Fruit fly (Drosophila melanogaster): ENCODE data around the gene bel.

Gene bel

DNA sequence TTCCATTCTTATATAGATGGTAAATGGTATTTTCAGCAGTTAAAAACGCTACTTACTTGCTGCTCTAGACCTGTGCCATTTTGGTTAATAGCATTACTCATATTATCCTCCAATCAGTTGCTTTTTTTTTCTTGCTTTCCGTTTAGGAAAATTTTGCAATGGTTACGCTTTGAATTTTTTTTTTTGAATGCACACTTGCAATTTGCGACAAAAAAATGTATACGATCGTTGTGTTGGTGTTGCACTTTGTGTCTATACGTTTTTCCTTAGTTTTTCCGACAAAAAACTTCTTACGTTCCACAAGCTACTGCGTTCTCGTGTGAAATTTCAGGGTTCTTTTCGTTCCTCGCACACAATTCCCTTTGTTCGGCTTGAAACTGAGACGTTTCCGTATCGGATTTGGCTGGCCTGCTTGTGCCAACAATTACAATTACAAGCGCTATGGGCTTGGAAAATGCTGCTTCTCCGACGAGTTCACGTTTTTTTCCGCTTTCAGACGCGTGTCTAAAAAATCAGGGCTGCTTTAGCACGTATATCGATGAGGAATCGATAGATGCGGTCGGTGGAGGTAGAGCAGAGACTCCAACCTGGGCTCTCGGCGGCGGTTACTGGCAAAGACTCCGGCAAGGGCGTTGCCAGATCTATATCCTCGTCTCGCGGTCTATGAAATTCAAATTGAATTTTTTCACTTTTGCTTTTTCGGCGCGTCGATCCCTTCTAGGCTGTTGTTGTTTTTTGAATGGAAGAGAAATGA is 477 bp downstream of the bel start (continued):
- TF ChIP-seq CG2199 (GFP tag; IDR thresholded peaks at IDR 0.05): peak; percentile 81; the same call in 1 of the 3 replicates
- peak; percentile 48 for TF ChIP-seq CG9817 (tag; optimal IDR thresholded peaks at IDR 0.05)
- TF ChIP-seq CG1602 (GFP tag; optimal IDR thresholded peaks at IDR 0.05): no peak
- peak; percentile 78 for TF ChIP-seq CG14860 (GFP tag; IDR thresholded peaks at IDR 0.05; ENCODE audit: partially characterized antibody)
- no peak for TF ChIP-seq toy (GFP tag; IDR thresholded peaks at IDR 0.05)
- TF ChIP-seq slbo (GFP tag; IDR thresholded peaks at IDR 0.05): peak; percentile 65
- peak; percentile 65 for TF ChIP-seq Dad (GFP tag; optimal IDR thresholded peaks at IDR 0.05)
- TF ChIP-seq sna (GFP tag; IDR thresholded peaks at IDR 0.05; ENCODE audit: partially characterized antibody): peak; percentile 81
- TF ChIP-seq cg (GFP tag; optimal IDR thresholded peaks at IDR 0.05): no peak
- TF ChIP-seq CTCF (GFP tag; optimal IDR thresholded peaks at IDR 0.05): peak; percentile 69
- no peak for TF ChIP-seq lbe (GFP tag; optimal IDR thresholded peaks at IDR 0.05)
- TF ChIP-seq caup (GFP tag; optimal IDR thresholded peaks at IDR 0.05; ENCODE audit: severe bottlenecking): peak; percentile 75
- 0 out of 3 replicates have a peak, but pooled peaks have one; percentile 6 for TF ChIP-seq H15 (GFP tag; IDR thresholded peaks at IDR 0.05)
- peak; percentile 21 for TF ChIP-seq CG18619 (GFP tag; optimal IDR thresholded peaks at IDR 0.05)
- TF ChIP-seq Ets65A (GFP tag): peak; percentile 84
- TF ChIP-seq Pdp1 (GFP tag; optimal IDR thresholded peaks at IDR 0.05): peak in 1 of 2 experiments; percentile 19
- TF ChIP-seq Sox102F (GFP tag; optimal IDR thresholded peaks at IDR 0.05): no peak
- TF ChIP-seq CG32767 (GFP tag; IDR thresholded peaks at IDR 0.05): peak; percentile 47
- no peak for TF ChIP-seq repo (GFP tag; optimal IDR thresholded peaks at IDR 0.05)
- peak; percentile 28; the same call in 1 of the 2 replicates for TF ChIP-seq CG4360 (GFP tag; IDR thresholded peaks at IDR 0.05)
- TF ChIP-seq z (GFP tag; IDR thresholded peaks at IDR 0.05): no peak
- peak; percentile 45 for TF ChIP-seq bcd (GFP tag; optimal IDR thresholded peaks at IDR 0.05)
- TF ChIP-seq Mad (GFP tag; optimal IDR thresholded peaks at IDR 0.05): peak; percentile 75
- TF ChIP-seq Spps (tag; optimal IDR thresholded peaks at IDR 0.05): no peak
- peak; percentile 31 for TF ChIP-seq Fer3 (tag; optimal IDR thresholded peaks at IDR 0.05)
- peak; percentile 56 for TF ChIP-seq fu2 (GFP tag; optimal IDR thresholded peaks at IDR 0.05)
- TF ChIP-seq klu (GFP tag; IDR thresholded peaks at IDR 0.05): no peak
- TF ChIP-seq esg (GFP tag; conservative IDR thresholded peaks at IDR 0.05): no peak
- TF ChIP-seq ftz-f1 (GFP tag; optimal IDR thresholded peaks at IDR 0.05): peak; percentile 74
- no peak for TF ChIP-seq fd3F (GFP tag; optimal IDR thresholded peaks at IDR 0.05)
- TF ChIP-seq CG13424 (tag; optimal IDR thresholded peaks at IDR 0.05): peak; percentile 46
- peak; percentile 16 for TF ChIP-seq schlank (tag; optimal IDR thresholded peaks at IDR 0.05)
- no peak for TF ChIP-seq CG17568 (GFP tag; optimal IDR thresholded peaks at IDR 0.05)
- no peak for TF ChIP-seq CG6689 (GFP tag; IDR thresholded peaks at IDR 0.05)
- TF ChIP-seq CG1832 (GFP tag; optimal IDR thresholded peaks at IDR 0.05): no peak
- TF ChIP-seq jing (GFP tag; optimal IDR thresholded peaks at IDR 0.05): no peak
- TF ChIP-seq wdn (GFP tag; IDR thresholded peaks at IDR 0.05): no peak
- peak; percentile 37 for TF ChIP-seq tin (GFP tag; optimal IDR thresholded peaks at IDR 0.05)
- no peak; the same call in 2 of the 3 replicates for TF ChIP-seq otp (GFP tag; IDR thresholded peaks at IDR 0.05)
- peak; percentile 50 for TF ChIP-seq HHEX (GFP tag; optimal IDR thresholded peaks at IDR 0.05)
- peak; percentile 37 for TF ChIP-seq CG17385 (GFP tag; optimal IDR thresholded peaks at IDR 0.05)
- peak; percentile 50 for TF ChIP-seq zen (tag; optimal IDR thresholded peaks at IDR 0.05)
- no peak for TF ChIP-seq Hr39 (optimal IDR thresholded peaks at IDR 0.05)
- no peak for TF ChIP-seq bab2 (GFP tag; optimal IDR thresholded peaks at IDR 0.05)
- TF ChIP-seq CG11093 (GFP tag; IDR thresholded peaks at IDR 0.05): no peak
- TF ChIP-seq twi (tag; optimal IDR thresholded peaks at IDR 0.05): peak; percentile 38
- TF ChIP-seq salm (tag; optimal IDR thresholded peaks at IDR 0.05): no peak
- TF ChIP-seq Bgb (GFP tag; IDR thresholded peaks at IDR 0.05; ENCODE audit: partially characterized antibody): peak; percentile 97
- TF ChIP-seq Asciz (GFP tag; optimal IDR thresholded peaks at IDR 0.05): no peak
- TF ChIP-seq gcm2 (GFP tag; optimal IDR thresholded peaks at IDR 0.05): no peak
